Fruit fly (Drosophila melanogaster) whole organism, adult: ENCODE data around the gene Nup58.

ENCODE experiments used
- CG11617 ChIP-seq: fragments of 200-800 bp; sonication (Bioruptor generic); optimal IDR thresholded peaks from 2 replicates; lab custom pipeline; 2017; ENCODE audit warnings: mild to moderate bottlenecking, missing biosample characterization, missing genetic modification reagents, missing genetic modification characterization
- CG12768 ChIP-seq: fragments of 200-800 bp; sonication (Bioruptor generic); optimal IDR thresholded peaks from 2 replicates; lab custom pipeline; 2017; ENCODE audit warnings: missing biosample characterization, missing genetic modification characterization, mild to moderate bottlenecking, moderate library complexity, missing genetic modification reagents
- CG14711 ChIP-seq: fragments of 200-800 bp; sonication (Bioruptor generic); optimal IDR thresholded peaks from 2 replicates; lab custom pipeline; 2018; ENCODE audit warnings: missing biosample characterization, mild to moderate bottlenecking, missing genetic modification characterization, moderate library complexity
- CG1620 ChIP-seq: fragments of 200-800 bp; sonication (Bioruptor generic); optimal IDR thresholded peaks from 2 replicates; lab custom pipeline; 2016; ENCODE audit warnings: missing biosample characterization, missing genetic modification characterization
- CG33017 ChIP-seq: fragments of 200-800 bp; sonication (Bioruptor generic); optimal IDR thresholded peaks from 2 replicates; lab custom pipeline; 2018; ENCODE audit warnings: missing biosample characterization, mild to moderate bottlenecking, missing genetic modification characterization, moderate library complexity
- CG5204 ChIP-seq: fragments of 200-800 bp; sonication (Bioruptor generic); optimal IDR thresholded peaks from 2 replicates; lab custom pipeline; 2016; ENCODE audit warnings: missing biosample characterization, missing genetic modification characterization
- CG7045 ChIP-seq: fragments of 200-800 bp; sonication (Bioruptor generic); optimal IDR thresholded peaks from 2 replicates; lab custom pipeline; 2017; ENCODE audit warnings: missing biosample characterization, mild to moderate bottlenecking, missing genetic modification characterization
- CG7101 ChIP-seq: fragments of 200-800 bp; sonication (Bioruptor generic); optimal IDR thresholded peaks from 2 replicates; lab custom pipeline; 2018; ENCODE audit warnings: missing biosample characterization, mild to moderate bottlenecking, missing genetic modification characterization, moderate library complexity
- Clk ChIP-seq: fragments of 200-800 bp; sonication (Bioruptor generic); optimal IDR thresholded peaks from 2 replicates; lab custom pipeline; 2017; ENCODE audit warnings: missing biosample characterization, missing genetic modification characterization
- Crg-1 ChIP-seq: fragments of 200-800 bp; sonication (Bioruptor generic); optimal IDR thresholded peaks from 2 replicates; lab custom pipeline; 2016; ENCODE audit warnings: missing biosample characterization, missing genetic modification characterization
- Hr96 ChIP-seq: fragments of 200-800 bp; sonication (Bioruptor generic); optimal IDR thresholded peaks from 2 replicates; lab custom pipeline; 2016; ENCODE audit warnings: missing biosample characterization, missing genetic modification characterization
- Mnt ChIP-seq: fragments of 200-800 bp; sonication (Bioruptor generic); optimal IDR thresholded peaks from 2 replicates; lab custom pipeline; 2016; ENCODE audit warnings: missing biosample characterization, mild to moderate bottlenecking, missing genetic modification characterization
- bab1 ChIP-seq: fragments of 200-800 bp; sonication (Bioruptor generic); optimal IDR thresholded peaks from 3 replicates; lab custom pipeline; 2019; ENCODE audit warnings: missing biosample characterization, mild to moderate bottlenecking, missing genetic modification characterization, moderate library complexity
- cic ChIP-seq: fragments of 200-800 bp; sonication (Bioruptor generic); optimal IDR thresholded peaks from 2 replicates; lab custom pipeline; 2017; ENCODE audit warnings: missing biosample characterization, mild to moderate bottlenecking, missing genetic modification characterization, moderate library complexity
- cnc ChIP-seq, 2 experiments: fragments of >200 bp; optimal IDR thresholded peaks; 2 replicates each; lab custom pipeline; 2017
- kay ChIP-seq: fragments of 200-800 bp; sonication (Bioruptor generic); peaks from one replicate; lab custom pipeline; 2016; ENCODE audit warnings: missing biosample characterization, missing genetic modification characterization, borderline replicate concordance
- ovo ChIP-seq: fragments of 200-800 bp; sonication (Bioruptor generic); optimal IDR thresholded peaks from 2 replicates; lab custom pipeline; 2016; ENCODE audit warnings: missing biosample characterization, missing genetic modification characterization
- pad ChIP-seq: fragments of 200-800 bp; sonication (Bioruptor generic); optimal IDR thresholded peaks from 3 replicates; lab custom pipeline; 2017; ENCODE audit warnings: missing biosample characterization, missing genetic modification characterization, mild to moderate bottlenecking, moderate library complexity, missing genetic modification reagents
- tj ChIP-seq: fragments of 200-800 bp; sonication (Bioruptor generic); optimal IDR thresholded peaks from 3 replicates; lab custom pipeline; 2017; ENCODE audit warnings: missing biosample characterization, mild to moderate bottlenecking, missing genetic modification characterization, moderate library complexity
- toe ChIP-seq: fragments of 200-800 bp; sonication (Bioruptor generic); optimal IDR thresholded peaks from 2 replicates; lab custom pipeline; 2016; ENCODE audit warnings: missing biosample characterization, missing genetic modification characterization

The Nup58 gene

dm6 chr3R:19644901-19645204, at the start of gene Nup58:
Gene Nup58 (plus strand): TSS chr3R:19645026.
- TF ChIP-seq Mnt (GFP tag; lab: Kevin White, UChicago) (peak; percentile 22), toe (GFP tag; lab: Kevin White, UChicago) (peak; percentile 58), kay (GFP tag; lab: Kevin White, UChicago) (no peak), CG7101 (no peak), bab1 (no peak), CG5204 (GFP tag; lab: Kevin White, UChicago) (peak; percentile 13)

dm6 chr3R:19598855-19599254, 46.0 kb upstream of the Nup58 start, which contains the start of gene Cpr92A:
Gene Cpr92A (minus strand): TSS chr3R:19598955.
- TF ChIP-seq CG33017 (tag; lab: Kevin White, UChicago) (no peak), cic (GFP tag; lab: Kevin White, UChicago) (no peak), CG1620 (GFP tag; lab: Kevin White, UChicago) (no peak), pad (GFP tag; lab: Kevin White, UChicago) (no peak), kay (GFP tag; lab: Kevin White, UChicago) (no peak), Clk (GFP tag; lab: Kevin White, UChicago) (no peak), Crg-1 (no peak), Mnt (GFP tag; lab: Kevin White, UChicago) (no peak), cnc (optimal IDR thresholded peaks at IDR 0.05; lab: Kevin White, UChicago) (no peak), bab1 (no peak), ovo (GFP tag; lab: Kevin White, UChicago) (no peak), toe (GFP tag; lab: Kevin White, UChicago) (no peak), CG11617 (GFP tag; lab: Kevin White, UChicago) (no peak), CG12768 (GFP tag; lab: Kevin White, UChicago) (no peak)

DNA sequence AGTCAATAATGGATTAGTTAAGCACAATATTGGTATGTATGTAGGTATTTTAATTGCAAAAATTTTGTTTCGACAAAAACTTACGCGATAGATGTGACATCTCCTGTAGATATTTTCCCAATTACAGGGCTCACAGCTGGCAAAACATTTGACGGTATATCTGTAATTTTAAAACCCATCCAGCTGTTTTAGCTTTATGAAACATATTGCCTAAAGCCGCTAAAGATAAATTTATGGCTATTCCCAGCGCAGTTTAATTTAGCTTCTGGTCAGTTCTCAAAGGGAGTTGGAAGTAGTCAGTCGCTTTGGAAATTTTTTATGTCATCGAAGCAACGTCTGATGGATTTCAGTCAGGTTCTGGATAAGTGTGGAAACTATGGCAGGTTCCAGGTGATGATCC, 44.5 kb upstream of the Nup58 start, which contains the start of gene CG7333:
TSS of gene CG7333 (plus strand) at position 301 of the 400 bp plus-strand sequence.
- TF ChIP-seq CG5204 (GFP tag; lab: Kevin White, UChicago), result no peak
- TF ChIP-seq bab1, result no peak
- TF ChIP-seq toe (GFP tag; lab: Kevin White, UChicago), result no peak
- TF ChIP-seq CG14711, result no peak
- TF ChIP-seq CG7045, result no peak
- TF ChIP-seq Hr96 (GFP tag; lab: Kevin White, UChicago), result no peak
- TF ChIP-seq Mnt (GFP tag; lab: Kevin White, UChicago), result no peak
- no peak for TF ChIP-seq ovo (GFP tag; lab: Kevin White, UChicago)
- TF ChIP-seq Crg-1, result no peak
- TF ChIP-seq CG11617 (GFP tag; lab: Kevin White, UChicago), result no peak
- TF ChIP-seq CG12768 (GFP tag; lab: Kevin White, UChicago), result no peak
- no peak for TF ChIP-seq cnc (optimal IDR thresholded peaks at IDR 0.05; lab: Kevin White, UChicago)
- TF ChIP-seq CG1620 (GFP tag; lab: Kevin White, UChicago), result no peak
- no peak for TF ChIP-seq pad (GFP tag; lab: Kevin White, UChicago)
- no peak for TF ChIP-seq CG33017 (tag; lab: Kevin White, UChicago)
- no peak for TF ChIP-seq tj (GFP tag; lab: Kevin White, UChicago)
- no peak for TF ChIP-seq CG7101
- TF ChIP-seq Clk (GFP tag; lab: Kevin White, UChicago), result no peak

DNA sequence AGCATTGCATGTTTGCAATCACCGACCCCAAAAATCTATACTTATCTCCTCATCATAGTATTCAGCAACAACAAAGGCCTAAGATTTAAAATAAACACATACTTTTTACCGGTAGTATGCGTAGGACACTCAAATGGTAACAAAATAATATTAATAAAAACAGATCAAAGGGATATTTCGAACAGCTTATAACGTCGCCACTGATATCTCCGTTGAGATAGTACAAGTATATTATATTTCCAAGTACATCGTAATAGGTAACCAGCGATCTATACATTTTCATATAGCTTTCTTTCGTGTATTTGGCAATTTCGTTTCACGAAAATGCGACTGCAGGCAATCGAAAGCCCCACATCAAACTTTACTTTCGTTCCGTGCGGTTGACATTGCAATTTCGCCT, 41.8 kb upstream of the Nup58 start, which contains the start of gene CG7342:
TSS of gene CG7342 (plus strand) at position 380 of the 400 bp plus-strand sequence.
- no peak for TF ChIP-seq cic (GFP tag; lab: Kevin White, UChicago)
- TF ChIP-seq CG11617 (GFP tag; lab: Kevin White, UChicago), result no peak
- no peak for TF ChIP-seq CG33017 (tag; lab: Kevin White, UChicago)
- no peak for TF ChIP-seq CG5204 (GFP tag; lab: Kevin White, UChicago)
- TF ChIP-seq CG7045, result no peak
- no peak for TF ChIP-seq CG7101

- TF ChIP-seq CG5204 (GFP tag; lab: Kevin White, UChicago) (no peak), tj (GFP tag; lab: Kevin White, UChicago) (no peak), CG33017 (tag; lab: Kevin White, UChicago) (no peak), kay (GFP tag; lab: Kevin White, UChicago) (no peak), CG7101 (no peak), cnc (optimal IDR thresholded peaks at IDR 0.05; lab: Kevin White, UChicago) (no peak), cic (GFP tag; lab: Kevin White, UChicago) (no peak), CG1620 (GFP tag; lab: Kevin White, UChicago) (no peak), Hr96 (GFP tag; lab: Kevin White, UChicago) (no peak), Mnt (GFP tag; lab: Kevin White, UChicago) (no peak), ovo (GFP tag; lab: Kevin White, UChicago) (no peak), CG11617 (GFP tag; lab: Kevin White, UChicago) (no peak), Clk (GFP tag; lab: Kevin White, UChicago) (no peak), CG12768 (GFP tag; lab: Kevin White, UChicago) (no peak), Crg-1 (no peak), toe (GFP tag; lab: Kevin White, UChicago) (no peak), bab1 (no peak), pad (GFP tag; lab: Kevin White, UChicago) (no peak), CG7045 (no peak), CG14711 (no peak)
Observed at dm6 chr3R:19606954-19607353, 37.9 kb upstream of the Nup58 start, which contains the start of gene CG17751. Gene CG17751 (plus strand): TSS chr3R:19607254.

DNA sequence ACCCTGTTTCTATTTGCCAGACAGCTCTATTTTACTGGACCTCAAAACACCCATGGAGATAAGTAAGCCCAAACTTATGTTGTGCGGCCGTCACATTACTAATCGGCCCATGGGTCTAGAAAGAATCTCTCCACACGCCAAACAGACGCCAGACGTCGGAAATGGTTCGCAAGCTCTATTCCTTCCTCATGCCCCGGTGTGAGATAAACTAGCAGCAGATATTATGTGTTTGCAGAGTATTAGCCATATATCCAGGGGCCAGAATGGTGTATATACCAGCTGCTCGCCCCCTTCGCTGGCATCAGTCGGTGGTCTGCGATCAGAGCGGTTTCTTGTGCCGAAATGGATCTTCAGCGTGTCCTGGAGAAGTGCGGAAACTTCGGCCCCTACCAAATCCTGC, 34.9 kb upstream of the Nup58 start, which contains the start of gene CG17752:
TSS of gene CG17752 (plus strand) at position 301 of the 400 bp plus-strand sequence.
- no peak for TF ChIP-seq CG12768 (GFP tag; lab: Kevin White, UChicago)
- TF ChIP-seq ovo (GFP tag; lab: Kevin White, UChicago), result no peak
- TF ChIP-seq Hr96 (GFP tag; lab: Kevin White, UChicago), result no peak
- no peak for TF ChIP-seq tj (GFP tag; lab: Kevin White, UChicago)
- TF ChIP-seq kay (GFP tag; lab: Kevin White, UChicago), result no peak
- no peak for TF ChIP-seq CG5204 (GFP tag; lab: Kevin White, UChicago)
- TF ChIP-seq Crg-1, result no peak
- TF ChIP-seq Mnt (GFP tag; lab: Kevin White, UChicago), result no peak
- no peak for TF ChIP-seq cnc (optimal IDR thresholded peaks at IDR 0.05; lab: Kevin White, UChicago)
- no peak for TF ChIP-seq toe (GFP tag; lab: Kevin White, UChicago)
- no peak for TF ChIP-seq bab1
- TF ChIP-seq CG11617 (GFP tag; lab: Kevin White, UChicago), result no peak
- TF ChIP-seq CG7101, result no peak
- TF ChIP-seq Clk (GFP tag; lab: Kevin White, UChicago), result no peak
